Fruit fly (Drosophila melanogaster) whole organism, embryonic: ENCODE results near the gene wrd.
A peak's percentile ranks its signal among the peaks of the same experiment; 100 is the strongest.

ENCODE experiments used
- Abd-B ChIP-seq: fragments of 200-800 bp; sonication (Bioruptor generic); optimal IDR thresholded peaks from 2 replicates; lab custom pipeline; 2018; ENCODE audit warnings: missing biosample characterization, mild to moderate bottlenecking, missing genetic modification characterization, moderate library complexity
- CG10979 ChIP-seq: fragments of 200-800 bp; sonication (Bioruptor generic); optimal IDR thresholded peaks from 2 replicates; lab custom pipeline; 2018; ENCODE audit warnings: missing biosample characterization, mild to moderate bottlenecking, missing genetic modification characterization, moderate library complexity
- CG14050 ChIP-seq: fragments of 200-800 bp; sonication (Bioruptor generic); IDR thresholded peaks from 3 replicates; pipeline ENCODE4 v1.3.6; 2022; ENCODE audit warnings: missing biosample characterization, missing genetic modification characterization
- CG14441 ChIP-seq: fragments of 200-800 bp; sonication (Bioruptor generic); IDR thresholded peaks from 2 replicates; pipeline ENCODE4 v1.3.6; 2022; ENCODE audit warnings: missing biosample characterization, missing genetic modification characterization
- CG1647 ChIP-seq: fragments of 200-800 bp; sonication (Bioruptor generic); optimal IDR thresholded peaks from 3 replicates; lab custom pipeline; 2016; ENCODE audit warnings: missing biosample characterization, missing genetic modification characterization
- CG17361 ChIP-seq: fragments of 200-800 bp; sonication (Bioruptor generic); IDR thresholded peaks from 3 replicates; pipeline ENCODE4 v1.3.6; 2022; ENCODE audit warnings: missing biosample characterization, missing genetic modification characterization
- CG17912 ChIP-seq: fragments of 200-800 bp; sonication (Bioruptor generic); optimal IDR thresholded peaks from 2 replicates; lab custom pipeline; 2018; ENCODE audit warnings: missing biosample characterization, mild to moderate bottlenecking, missing genetic modification characterization
- CG18599 ChIP-seq: fragments of 200-800 bp; sonication (Bioruptor generic); optimal IDR thresholded peaks from 3 replicates; lab custom pipeline; 2017; ENCODE audit warnings: missing biosample characterization, missing genetic modification characterization, mild to moderate bottlenecking, moderate library complexity, missing genetic modification reagents
- CG18764 ChIP-seq: fragments of 200-800 bp; sonication (Bioruptor generic); optimal IDR thresholded peaks from 3 replicates; lab custom pipeline; 2016; ENCODE audit warnings: missing biosample characterization, missing genetic modification characterization
- CG2875 ChIP-seq: fragments of 200-800 bp; sonication (Bioruptor generic); optimal IDR thresholded peaks from 2 replicates; lab custom pipeline; 2017; ENCODE audit warnings: missing biosample characterization, mild to moderate bottlenecking, missing genetic modification characterization, missing genetic modification reagents
- CG31441 ChIP-seq: fragments of 200-800 bp; sonication (Bioruptor generic); IDR thresholded peaks from 2 replicates; pipeline ENCODE4 v1.3.6; 2022; ENCODE audit warnings: missing biosample characterization, missing genetic modification characterization
- CG33557 ChIP-seq: fragments of 200-800 bp; sonication (Bioruptor generic); optimal IDR thresholded peaks from 2 replicates; lab custom pipeline; 2019; ENCODE audit warnings: missing biosample characterization, mild to moderate bottlenecking, missing genetic modification characterization, moderate library complexity
- CG3838 ChIP-seq: fragments of 200-800 bp; sonication (Bioruptor generic); optimal IDR thresholded peaks from 3 replicates; lab custom pipeline; 2016; ENCODE audit warnings: missing biosample characterization, missing genetic modification characterization
- CG42726 ChIP-seq: fragments of 200-800 bp; sonication (Bioruptor generic); IDR thresholded peaks from 2 replicates; pipeline ENCODE4 v1.3.6; 2022; ENCODE audit warnings: missing biosample characterization, missing genetic modification characterization; ENCODE audit not compliant: partially characterized antibody
- CG4328 ChIP-seq: fragments of 200-800 bp; sonication (Bioruptor generic); optimal IDR thresholded peaks from 3 replicates; lab custom pipeline; 2017; ENCODE audit warnings: missing biosample characterization, missing genetic modification reagents, missing genetic modification characterization
- CG7357 ChIP-seq: fragments of 200-800 bp; sonication (Bioruptor generic); IDR thresholded peaks from 3 replicates; pipeline ENCODE4 v1.3.6; 2022; ENCODE audit warnings: missing biosample characterization, missing genetic modification characterization
- D19A ChIP-seq: fragments of 200-800 bp; optimal IDR thresholded peaks from 3 replicates; lab custom pipeline; 2019; ENCODE audit warnings: missing biosample characterization, mild to moderate bottlenecking, missing genetic modification characterization, moderate library complexity
- Elba2 ChIP-seq: fragments of 200-800 bp; sonication (Bioruptor generic); optimal IDR thresholded peaks from 3 replicates; lab custom pipeline; 2016; ENCODE audit warnings: missing biosample characterization, missing genetic modification characterization
- Fer1 ChIP-seq: fragments of 200-800 bp; sonication (Bioruptor generic); optimal IDR thresholded peaks from 2 replicates; lab custom pipeline; 2017; ENCODE audit warnings: missing biosample characterization, mild to moderate bottlenecking, missing genetic modification characterization
- H15 ChIP-seq: fragments of 200-800 bp; sonication (Bioruptor generic); IDR thresholded peaks from 3 replicates; pipeline ENCODE4 v1.3.6; 2022; ENCODE audit warnings: missing biosample characterization, missing genetic modification characterization
- HHEX ChIP-seq: fragments of 200-800 bp; sonication (Bioruptor generic); optimal IDR thresholded peaks from 3 replicates; lab custom pipeline; 2017; ENCODE audit warnings: missing biosample characterization, mild to moderate bottlenecking, missing genetic modification characterization, missing genetic modification reagents
- HLH4C ChIP-seq: fragments of 200-800 bp; sonication (Bioruptor generic); IDR thresholded peaks from 3 replicates; pipeline ENCODE4 v1.3.6; 2022; ENCODE audit warnings: missing biosample characterization, missing genetic modification characterization; ENCODE audit not compliant: partially characterized antibody
- Hand ChIP-seq: fragments of 200-800 bp; sonication (Bioruptor generic); optimal IDR thresholded peaks from 2 replicates; lab custom pipeline; 2017; ENCODE audit warnings: mild to moderate bottlenecking, missing biosample characterization, missing genetic modification reagents, missing genetic modification characterization
- NK7.1 ChIP-seq: fragments of 200-800 bp; sonication (Bioruptor generic); optimal IDR thresholded peaks from 3 replicates; lab custom pipeline; 2016; ENCODE audit warnings: missing biosample characterization, missing genetic modification characterization
- Nf-YA ChIP-seq: fragments of 200-800 bp; sonication (Bioruptor generic); IDR thresholded peaks from 2 replicates; pipeline ENCODE4 v1.3.6; 2022; ENCODE audit warnings: missing biosample characterization, missing genetic modification characterization
- crol ChIP-seq: fragments of 200-800 bp; sonication (Bioruptor generic); IDR thresholded peaks from 2 replicates; pipeline ENCODE4 v1.3.6; 2022; ENCODE audit warnings: missing biosample characterization, missing genetic modification characterization
- fru ChIP-seq: fragments of >200 bp; optimal IDR thresholded peaks from 2 replicates; lab custom pipeline; 2017
- her ChIP-seq: fragments of 200-800 bp; sonication (Bioruptor generic); optimal IDR thresholded peaks from 2 replicates; lab custom pipeline; 2016; ENCODE audit warnings: missing biosample characterization, missing genetic modification characterization
- ind ChIP-seq: fragments of 200-800 bp; sonication (Bioruptor generic); optimal IDR thresholded peaks from 3 replicates; lab custom pipeline; 2016; ENCODE audit warnings: missing biosample characterization, missing genetic modification characterization
- kay ChIP-seq: fragments of 200-800 bp; sonication (Bioruptor generic); optimal IDR thresholded peaks from 2 replicates; lab custom pipeline; 2016; ENCODE audit warnings: missing biosample characterization, missing genetic modification characterization
- lola ChIP-seq, 3 experiments: fragments of >200 bp in 2 of 3; fragments of 200-800 bp in 1 of 3; sonication (Bioruptor generic) in 1 of 3; optimal IDR thresholded peaks; 2 replicates each; lab custom pipeline; 2017 to 2019; ENCODE audit warnings: missing biosample characterization in 3 of 3, missing genetic modification characterization in 3 of 3, mild to moderate bottlenecking in 1 of 3, moderate library complexity in 1 of 3
- mam ChIP-seq: fragments of 200-800 bp; sonication (Bioruptor generic); optimal IDR thresholded peaks from 3 replicates; lab custom pipeline; 2016; ENCODE audit warnings: missing biosample characterization, missing genetic modification characterization
- mirr ChIP-seq: fragments of 200-800 bp; sonication (Bioruptor generic); optimal IDR thresholded peaks from 3 replicates; lab custom pipeline; 2018; ENCODE audit warnings: missing biosample characterization, mild to moderate bottlenecking, missing genetic modification characterization
- nerfin-1 ChIP-seq: fragments of 200-800 bp; sonication (Bioruptor generic); optimal IDR thresholded peaks from 3 replicates; lab custom pipeline; 2019; ENCODE audit warnings: missing biosample characterization, mild to moderate bottlenecking, missing genetic modification characterization, moderate library complexity
- nom ChIP-seq: fragments of 200-800 bp; sonication (Bioruptor generic); optimal IDR thresholded peaks from 2 replicates; lab custom pipeline; 2017; ENCODE audit warnings: missing biosample characterization, missing genetic modification characterization, mild to moderate bottlenecking, moderate library complexity, missing genetic modification reagents
- p53 ChIP-seq: fragments of 200-800 bp; sonication (Bioruptor generic); optimal IDR thresholded peaks from 2 replicates; lab custom pipeline; 2016; ENCODE audit warnings: missing biosample characterization, missing genetic modification characterization
- peb ChIP-seq: fragments of 200-800 bp; sonication (Bioruptor generic); IDR thresholded peaks from 2 replicates; pipeline ENCODE4 v1.3.6; 2022; ENCODE audit warnings: missing biosample characterization, missing genetic modification characterization
- pzg ChIP-seq: fragments of 200-800 bp; sonication (Bioruptor generic); optimal IDR thresholded peaks from 3 replicates; lab custom pipeline; 2018; ENCODE audit warnings: missing biosample characterization, mild to moderate bottlenecking, missing genetic modification characterization, moderate library complexity
- ro ChIP-seq: fragments of 200-800 bp; sonication (Bioruptor generic); IDR thresholded peaks from 2 replicates; pipeline ENCODE4 v1.3.6; 2022; ENCODE audit warnings: missing biosample characterization, missing genetic modification characterization
- row ChIP-seq: fragments of 200-800 bp; sonication (Bioruptor generic); IDR thresholded peaks from 3 replicates; pipeline ENCODE4 v1.3.6; 2022; ENCODE audit warnings: missing biosample characterization, missing genetic modification characterization
- schlank ChIP-seq: fragments of 200-800 bp; sonication (Bioruptor generic); optimal IDR thresholded peaks from 2 replicates; lab custom pipeline; 2018; ENCODE audit warnings: missing biosample characterization, mild to moderate bottlenecking, missing genetic modification characterization
- scrt ChIP-seq: fragments of 200-800 bp; sonication (Bioruptor generic); optimal IDR thresholded peaks from 2 replicates; lab custom pipeline; 2018; ENCODE audit warnings: missing biosample characterization, mild to moderate bottlenecking, missing genetic modification characterization, moderate library complexity
- seq ChIP-seq: fragments of 200-800 bp; sonication (Bioruptor generic); IDR thresholded peaks from 2 replicates; pipeline ENCODE4 v1.3.6; 2022; ENCODE audit warnings: missing biosample characterization, missing genetic modification characterization
- stwl ChIP-seq: fragments of 200-800 bp; sonication (Bioruptor generic); optimal IDR thresholded peaks from 3 replicates; lab custom pipeline; 2018; ENCODE audit warnings: missing biosample characterization, mild to moderate bottlenecking, missing genetic modification characterization, moderate library complexity
- tio ChIP-seq: fragments of 200-800 bp; sonication (Bioruptor generic); optimal IDR thresholded peaks from 2 replicates; lab custom pipeline; 2017; ENCODE audit warnings: missing biosample characterization, missing genetic modification characterization, inconsistent platforms
- unc-4 ChIP-seq: fragments of 200-800 bp; sonication (Bioruptor generic); IDR thresholded peaks from 2 replicates; pipeline ENCODE4 v1.3.6; 2022; ENCODE audit warnings: missing biosample characterization, missing genetic modification characterization; ENCODE audit not compliant: partially characterized antibody
- wdn ChIP-seq: fragments of 200-800 bp; sonication (Bioruptor generic); IDR thresholded peaks from 2 replicates; pipeline ENCODE4 v1.3.6; 2022; ENCODE audit warnings: missing biosample characterization, missing genetic modification characterization
- z ChIP-seq: fragments of 200-800 bp; sonication (Bioruptor generic); IDR thresholded peaks from 3 replicates; pipeline ENCODE4 v1.3.6; 2022; ENCODE audit warnings: missing biosample characterization, missing genetic modification characterization

wrd gene

DNA sequence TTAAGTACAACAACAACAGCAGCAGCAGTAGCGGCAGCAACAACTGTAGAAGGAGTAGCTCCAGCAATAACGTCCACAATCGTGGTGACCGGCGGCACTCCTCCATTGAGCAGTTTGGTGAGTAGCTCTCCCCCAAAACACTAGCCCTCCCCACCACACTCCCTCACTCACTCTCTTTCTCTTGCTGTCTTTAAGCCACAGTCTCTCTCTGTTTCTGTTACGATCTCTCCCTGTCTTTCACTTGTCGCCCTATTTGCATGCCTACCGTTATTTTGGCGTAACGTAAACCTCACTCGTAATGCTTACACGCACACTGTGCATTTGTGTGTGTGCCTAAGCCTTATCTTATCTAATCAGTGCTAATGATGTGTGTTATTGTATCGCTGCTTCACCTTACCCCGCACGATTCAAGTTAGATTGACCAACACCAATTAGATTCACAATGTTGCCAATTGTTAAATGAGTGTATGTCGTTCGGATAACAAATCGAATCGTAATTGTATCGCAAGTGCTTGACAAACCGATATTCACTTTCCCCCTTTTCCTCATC, 2.5 kb downstream of the wrd start (continued):
- no peak for TF ChIP-seq wdn (GFP tag; lab: Robert Waterston, UW)
- no peak for TF ChIP-seq CG18764
- peak; percentile 13 for TF ChIP-seq CG18599 (GFP tag; lab: Kevin White, UChicago)
- TF ChIP-seq peb, result no peak
- TF ChIP-seq CG7357 (GFP tag; lab: Robert Waterston, UW), result no peak
- TF ChIP-seq fru (lab: Kevin White, UChicago), result no peak
- no peak for TF ChIP-seq CG31441
- 0 out of 3 replicates have a peak, but pooled peaks have one; percentile 61 for TF ChIP-seq z (GFP tag; lab: Robert Waterston, UW)
- TF ChIP-seq Fer1 (GFP tag; lab: Kevin White, UChicago), result no peak
- no peak for TF ChIP-seq CG42726 (GFP tag; lab: Robert Waterston, UW)
- no peak for TF ChIP-seq HLH4C (GFP tag; lab: Robert Waterston, UW)
- TF ChIP-seq schlank (tag; lab: Kevin White, UChicago), result no peak
- TF ChIP-seq Abd-B (GFP tag; lab: Kevin White, UChicago), result no peak
- TF ChIP-seq seq (GFP tag; lab: Robert Waterston, UW), result no peak
- no peak for TF ChIP-seq CG14441 (GFP tag; lab: Robert Waterston, UW)
- TF ChIP-seq crol (GFP tag; lab: Robert Waterston, UW), result peak; percentile 75
- no peak for TF ChIP-seq scrt (GFP tag; lab: Kevin White, UChicago)
- no peak for TF ChIP-seq nerfin-1 (tag; lab: Kevin White, UChicago)
- no peak for TF ChIP-seq CG17912 (GFP tag; lab: Kevin White, UChicago)
- no peak for TF ChIP-seq HHEX (GFP tag; lab: Kevin White, UChicago)
- no peak for TF ChIP-seq lola (GFP tag; optimal IDR thresholded peaks at IDR 0.05; lab: Kevin White, UChicago)
- TF ChIP-seq unc-4 (GFP tag; lab: Robert Waterston, UW), result no peak
- TF ChIP-seq mirr (GFP tag; lab: Kevin White, UChicago), result peak; percentile 88
- no peak for TF ChIP-seq ind
- TF ChIP-seq CG33557 (GFP tag; lab: Kevin White, UChicago), result no peak
- no peak for TF ChIP-seq CG14050 (GFP tag; lab: Robert Waterston, UW)
- TF ChIP-seq H15, result no peak
- no peak for TF ChIP-seq row

- TF ChIP-seq ro (GFP tag; lab: Robert Waterston, UW), result peak; percentile 81; the same call in 1 of the 2 replicates
- peak; percentile 94 for TF ChIP-seq tio (GFP tag; lab: Kevin White, UChicago)
- peak; percentile 92 for TF ChIP-seq CG2875
- peak; percentile 88 for TF ChIP-seq kay
- TF ChIP-seq D19A (tag; lab: Kevin White, UChicago), result peak; percentile 92
- TF ChIP-seq CG3838 (GFP tag; lab: Kevin White, UChicago), result peak; percentile 72
- no peak for TF ChIP-seq nom (GFP tag; lab: Kevin White, UChicago)
- TF ChIP-seq Elba2, result peak; percentile 66
- TF ChIP-seq CG4328 (GFP tag; lab: Kevin White, UChicago), result peak; percentile 91
- TF ChIP-seq CG10979 (tag; lab: Kevin White, UChicago), result peak; percentile 94
- TF ChIP-seq Hand (GFP tag; lab: Kevin White, UChicago), result peak; percentile 93
- TF ChIP-seq Nf-YA, result peak; percentile 70
- TF ChIP-seq p53 (GFP tag; lab: Kevin White, UChicago), result peak; percentile 55
- TF ChIP-seq her, result peak; percentile 81
- peak; percentile 3 for TF ChIP-seq pzg (GFP tag; lab: Kevin White, UChicago)
- peak; percentile 81 for TF ChIP-seq CG1647 (GFP tag; lab: Kevin White, UChicago)
- TF ChIP-seq stwl (tag; lab: Kevin White, UChicago), result peak; percentile 1
- peak; percentile 98 for TF ChIP-seq CG17361 (GFP tag; lab: Robert Waterston, UW)
- TF ChIP-seq mam (GFP tag; lab: Kevin White, UChicago), result peak; percentile 91
- TF ChIP-seq NK7.1 (GFP tag; lab: Kevin White, UChicago), result peak; percentile 78
These were observed 4.7 kb downstream of the wrd start for dm6 chr3R:18171983-18172967.
